Worm (Caenorhabditis elegans): ENCODE measurements around the gene mtp-18.

ce11 chrX:6247869-6248268, 41.7 kb upstream of the mtp-18 start:
- TF ChIP-seq dve-1 (tag; optimal IDR thresholded peaks at IDR 0.05) (no peak), nhr-11 (tag; optimal IDR thresholded peaks at IDR 0.05) (no peak), tbx-2 (tag; optimal IDR thresholded peaks at IDR 0.05) (no peak), lim-6 (tag; optimal IDR thresholded peaks at IDR 0.05) (no peak), K09A11.1 (tag; optimal IDR thresholded peaks at IDR 0.05; ENCODE audit: insufficient read depth) (no peak), elt-2 (tag; optimal IDR thresholded peaks at IDR 0.05) (no peak), elt-4 (tag; optimal IDR thresholded peaks at IDR 0.05) (no peak), eyg-1 (tag; optimal IDR thresholded peaks at IDR 0.05) (no peak), nfya-1 (tag; optimal IDR thresholded peaks at IDR 0.05) (no peak), pqm-1 (tag; optimal IDR thresholded peaks at IDR 0.05) (no peak), dmd-4 (tag; optimal IDR thresholded peaks at IDR 0.05; ENCODE audit: borderline replicate concordance) (no peak), madf-2 (tag; optimal IDR thresholded peaks at IDR 0.05) (no peak)

Data from whole organism, late embryonic.